Worm (Caenorhabditis elegans) whole organism, L2 larva: ENCODE measurements around the gene C54D10.13.

Source experiments
- C34F6.9 ChIP-seq: fragments of 150-350 bp; optimal IDR thresholded peaks from 2 replicates; lab custom pipeline; 2014; ENCODE audit warnings: missing biosample characterization, missing genetic modification characterization
- F13H6.1 ChIP-seq: sonication (generic microtip); optimal IDR thresholded peaks from 2 replicates; lab custom pipeline; 2016; ENCODE audit warnings: missing genetic modification characterization, missing compliant biosample characterization
- R02D3.7 ChIP-seq: fragments of 150-350 bp; optimal IDR thresholded peaks from 2 replicates; lab custom pipeline; 2014; ENCODE audit warnings: missing biosample characterization, missing genetic modification characterization
- Y55F3AM.14 ChIP-seq: fragments of 200-800 bp; sonication (Bioruptor generic); optimal IDR thresholded peaks from 2 replicates; lab custom pipeline; 2018; ENCODE audit warnings: mild to moderate bottlenecking, missing genetic modification characterization, missing compliant biosample characterization
- alr-1 ChIP-seq: fragments of 150-350 bp; optimal IDR thresholded peaks from 2 replicates; lab custom pipeline; 2014; ENCODE audit warnings: missing biosample characterization, missing genetic modification characterization
- aly-2 ChIP-seq: fragments of 150-350 bp; optimal IDR thresholded peaks from 2 replicates; lab custom pipeline; 2014; ENCODE audit warnings: missing biosample characterization, missing genetic modification characterization
- ama-1 ChIP-seq: fragments of 150-350 bp; optimal IDR thresholded peaks from 2 replicates; lab custom pipeline; 2018; ENCODE audit warnings: inconsistent platforms
- blmp-1 ChIP-seq: sonication (generic microtip); optimal IDR thresholded peaks from 2 replicates; lab custom pipeline; 2017; ENCODE audit warnings: missing genetic modification characterization, mild to moderate bottlenecking, missing compliant biosample characterization, antibody characterized with exemption, moderate library complexity; ENCODE audit not compliant: insufficient read depth
- ceh-16 ChIP-seq: fragments of 150-350 bp; optimal IDR thresholded peaks from 2 replicates; lab custom pipeline; 2014; ENCODE audit warnings: missing biosample characterization, missing genetic modification characterization
- ceh-82 ChIP-seq: fragments of 150-350 bp; optimal IDR thresholded peaks from 2 replicates; lab custom pipeline; 2014; ENCODE audit warnings: missing biosample characterization, missing genetic modification characterization
- crh-2 ChIP-seq: sonication (generic microtip); optimal IDR thresholded peaks from 2 replicates; lab custom pipeline; 2017; ENCODE audit warnings: missing biosample characterization, missing genetic modification characterization
- dmd-4 ChIP-seq: sonication (generic microtip); optimal IDR thresholded peaks from 2 replicates; lab custom pipeline; 2017; ENCODE audit warnings: missing biosample characterization, missing genetic modification characterization
- egl-27 ChIP-seq: sonication (generic microtip); optimal IDR thresholded peaks from 3 replicates; lab custom pipeline; 2017; ENCODE audit warnings: missing biosample characterization, missing genetic modification reagents, missing genetic modification characterization
- elt-3 ChIP-seq: sonication (generic microtip); optimal IDR thresholded peaks from 2 replicates; lab custom pipeline; 2017; ENCODE audit warnings: missing biosample characterization, missing genetic modification characterization
- gmeb-1 ChIP-seq: fragments of 150-350 bp; optimal IDR thresholded peaks from 2 replicates; lab custom pipeline; 2014; ENCODE audit warnings: missing biosample characterization, missing genetic modification characterization
- lin-11 ChIP-seq: fragments of 150-350 bp; sonication (generic microtip); optimal IDR thresholded peaks from 2 replicates; lab custom pipeline; 2014; ENCODE audit warnings: missing biosample characterization, missing genetic modification characterization, inconsistent platforms, mixed read lengths
- lin-39 ChIP-seq: fragments of 150-350 bp; optimal IDR thresholded peaks from 2 replicates; lab custom pipeline; 2014; ENCODE audit warnings: missing biosample characterization, missing genetic modification reagents, missing genetic modification characterization
- lsy-2 ChIP-seq, 2 experiments: fragments of 150-350 bp in 1 of 2; sonication (generic microtip) in 1 of 2; optimal IDR thresholded peaks; 2 replicates each; lab custom pipeline; 2014 to 2017; ENCODE audit warnings: missing biosample characterization in 2 of 2, missing genetic modification characterization in 2 of 2
- mab-5 ChIP-seq: fragments of 150-350 bp; optimal IDR thresholded peaks from 2 replicates; lab custom pipeline; 2014; ENCODE audit warnings: missing biosample characterization, missing genetic modification characterization
- mdl-1 ChIP-seq, 2 experiments: fragments of 150-350 bp in 1 of 2; sonication (generic microtip) in 1 of 2; optimal IDR thresholded peaks; 2 replicates each; lab custom pipeline; 2017; ENCODE audit warnings: missing biosample characterization in 2 of 2, missing genetic modification characterization in 2 of 2
- nhr-10 ChIP-seq: sonication (generic microtip); optimal IDR thresholded peaks from 2 replicates; lab custom pipeline; 2017; ENCODE audit warnings: missing biosample characterization, missing genetic modification characterization
- nhr-12 ChIP-seq: fragments of 150-350 bp; optimal IDR thresholded peaks from 2 replicates; lab custom pipeline; 2014; ENCODE audit warnings: missing biosample characterization, missing genetic modification characterization
- nhr-129 ChIP-seq: fragments of 150-350 bp; optimal IDR thresholded peaks from 2 replicates; lab custom pipeline; 2014; ENCODE audit warnings: missing biosample characterization, missing genetic modification characterization
- nhr-21 ChIP-seq: fragments of 150-350 bp; optimal IDR thresholded peaks from 2 replicates; lab custom pipeline; 2014; ENCODE audit warnings: missing biosample characterization, missing genetic modification characterization
- nhr-23 ChIP-seq: fragments of 150-350 bp; optimal IDR thresholded peaks from 2 replicates; lab custom pipeline; 2014; ENCODE audit warnings: missing biosample characterization, missing genetic modification reagents, missing genetic modification characterization
- nhr-237 ChIP-seq: fragments of 150-350 bp; optimal IDR thresholded peaks from 2 replicates; lab custom pipeline; 2014; ENCODE audit warnings: missing biosample characterization, missing genetic modification characterization
- nhr-6 ChIP-seq: fragments of 150-350 bp; optimal IDR thresholded peaks from 2 replicates; lab custom pipeline; 2014; ENCODE audit warnings: missing biosample characterization, missing genetic modification characterization
- nhr-77 ChIP-seq: fragments of 150-350 bp; optimal IDR thresholded peaks from 2 replicates; lab custom pipeline; 2014; ENCODE audit warnings: missing biosample characterization, missing genetic modification characterization
- peb-1 ChIP-seq: fragments of 150-350 bp; optimal IDR thresholded peaks from 2 replicates; lab custom pipeline; 2014; ENCODE audit warnings: missing biosample characterization, missing genetic modification characterization
- sem-4 ChIP-seq: fragments of 150-350 bp; optimal IDR thresholded peaks from 2 replicates; lab custom pipeline; 2014; ENCODE audit warnings: missing biosample characterization, missing genetic modification reagents, missing genetic modification characterization
- skn-1 ChIP-seq: sonication (generic microtip); optimal IDR thresholded peaks from 2 replicates; lab custom pipeline; 2017; ENCODE audit warnings: missing biosample characterization, missing genetic modification characterization
- sma-9 ChIP-seq, 2 experiments: fragments of 150-350 bp in 1 of 2; sonication (generic microtip) in 1 of 2; optimal IDR thresholded peaks; 2 replicates each; lab custom pipeline; 2014 to 2016; ENCODE audit warnings: missing genetic modification characterization in 2 of 2, mild to moderate bottlenecking in 1 of 2, missing biosample characterization in 1 of 2, missing compliant biosample characterization in 1 of 2, missing genetic modification reagents in 1 of 2, moderate library complexity in 1 of 2
- snpc-4 ChIP-seq: fragments of 150-350 bp; optimal IDR thresholded peaks from 2 replicates; lab custom pipeline; 2014; ENCODE audit warnings: missing biosample characterization, missing genetic modification characterization
- unc-39 ChIP-seq: fragments of 150-350 bp; optimal IDR thresholded peaks from 2 replicates; lab custom pipeline; 2014; ENCODE audit warnings: missing biosample characterization, missing genetic modification characterization
- unc-55 ChIP-seq: fragments of 150-350 bp; sonication (generic microtip); optimal IDR thresholded peaks from 3 replicates; lab custom pipeline; 2014; ENCODE audit warnings: missing biosample characterization, missing genetic modification reagents, missing genetic modification characterization
- unc-62 ChIP-seq: fragments of 150-350 bp; optimal IDR thresholded peaks from 2 replicates; lab custom pipeline; 2014; ENCODE audit warnings: missing biosample characterization, missing genetic modification reagents, missing genetic modification characterization
- ztf-4 ChIP-seq: fragments of 150-350 bp; optimal IDR thresholded peaks from 2 replicates; lab custom pipeline; 2014; ENCODE audit warnings: missing biosample characterization, missing genetic modification characterization

The C54D10.13 gene

ce11 chrV:12400677-12401236 lies 31.3 kb downstream of the C54D10.13 start, which contains the start of the genes K01D12.20 and miga-1:
TSS of gene K01D12.20 (minus strand) at chrV:12400814.
TSS of gene miga-1 (minus strand) at chrV:12400859.
- TF ChIP-seq nhr-237 (tag; lab: Kevin White, UChicago) (no peak), ztf-4 (tag; lab: Kevin White, UChicago) (no peak), crh-2 (tag; lab: Kevin White, UChicago) (peak; percentile 9), blmp-1 (tag; lab: Kevin White, UChicago) (no peak), sma-9 (GFP tag; optimal IDR thresholded peaks at IDR 0.05; lab: Kevin White, UChicago) (peak; percentile 61), sma-9 (tag; optimal IDR thresholded peaks at IDR 0.05; lab: Kevin White, UChicago) (no peak), nhr-129 (tag; lab: Kevin White, UChicago) (peak; percentile 13), lsy-2 (tag; optimal IDR thresholded peaks at IDR 0.05; lab: Kevin White, UChicago) (peak in 1 of 2 experiments; percentile 65), gmeb-1 (no peak), sem-4 (tag; lab: Kevin White, UChicago) (peak; percentile 12), dmd-4 (tag; lab: Kevin White, UChicago) (no peak), elt-3 (tag; lab: Kevin White, UChicago) (no peak), ama-1 (lab: Kevin White, UChicago) (no peak), mab-5 (tag; lab: Kevin White, UChicago) (no peak), nhr-21 (no peak), R02D3.7 (tag; lab: Kevin White, UChicago) (peak; percentile 89), ceh-82 (no peak), nhr-12 (tag; lab: Kevin White, UChicago) (no peak), mdl-1 (tag; optimal IDR thresholded peaks at IDR 0.05; lab: Kevin White, UChicago) (no peak), alr-1 (no peak), F13H6.1 (no peak), C34F6.9 (peak; percentile 57), peb-1 (tag; lab: Kevin White, UChicago) (no peak), egl-27 (tag; lab: Kevin White, UChicago) (no peak), nhr-23 (no peak), nhr-77 (tag; lab: Kevin White, UChicago) (no peak), nhr-10 (tag; lab: Kevin White, UChicago) (no peak), unc-55 (GFP tag; lab: Kevin White, UChicago) (peak; percentile 54), unc-39 (tag; lab: Kevin White, UChicago) (no peak), snpc-4 (tag; lab: Kevin White, UChicago) (no peak), ceh-16 (tag; lab: Kevin White, UChicago) (no peak)

- TF ChIP-seq unc-39 (tag; lab: Kevin White, UChicago), result no peak
- TF ChIP-seq nhr-6, result no peak
- no peak for TF ChIP-seq skn-1 (tag; lab: Kevin White, UChicago)
- TF ChIP-seq snpc-4 (tag; lab: Kevin White, UChicago), result no peak
- TF ChIP-seq Y55F3AM.14 (GFP tag; lab: Kevin White, UChicago), result no peak
- TF ChIP-seq ama-1 (lab: Kevin White, UChicago), result no peak
- no peak for TF ChIP-seq gmeb-1
- TF ChIP-seq mab-5 (tag; lab: Kevin White, UChicago), result no peak
- TF ChIP-seq sem-4 (tag; lab: Kevin White, UChicago), result no peak
- no peak for TF ChIP-seq lsy-2 (tag; optimal IDR thresholded peaks at IDR 0.05; lab: Kevin White, UChicago)
- no peak for TF ChIP-seq nhr-23
- no peak for TF ChIP-seq lin-11 (tag; lab: Kevin White, UChicago)
- no peak for TF ChIP-seq ceh-82
- TF ChIP-seq unc-62 (GFP tag; lab: Kevin White, UChicago), result no peak
- TF ChIP-seq elt-3 (tag; lab: Kevin White, UChicago), result no peak
- no peak for TF ChIP-seq dmd-4 (tag; lab: Kevin White, UChicago)
- TF ChIP-seq egl-27 (tag; lab: Kevin White, UChicago), result no peak
- TF ChIP-seq nhr-129 (tag; lab: Kevin White, UChicago), result no peak
- TF ChIP-seq ceh-16 (tag; lab: Kevin White, UChicago), result no peak
- TF ChIP-seq aly-2 (tag; lab: Kevin White, UChicago), result no peak
- TF ChIP-seq, all 48 proteins: peak for 0
These were observed 34.5 kb downstream of the C54D10.13 start, which contains the start of gene K01D12.5 for ce11 chrV:12397545-12397944. TSS of gene K01D12.5 (plus strand) at chrV:12397845.

- TF ChIP-seq lin-39, result no peak
- TF ChIP-seq nhr-237 (tag; lab: Kevin White, UChicago), result no peak
- TF ChIP-seq blmp-1 (tag; lab: Kevin White, UChicago), result no peak
- TF ChIP-seq skn-1 (tag; lab: Kevin White, UChicago), result no peak
- no peak for TF ChIP-seq nhr-23
These were observed 36.4 kb downstream of the C54D10.13 start, which contains the start of gene twk-14 for ce11 chrV:12395699-12396098. TSS of gene twk-14 (minus strand) at chrV:12395706.
